Worm (Caenorhabditis elegans): ENCODE measurements around the gene trpp-12.

Gene trpp-12

ce11 chrX:2370655-2371054 is 38.8 kb upstream of the trpp-12 start:
- TF ChIP-seq blmp-1 (tag; optimal IDR thresholded peaks at IDR 0.05; ENCODE audit: insufficient read depth) (no peak), ZK546.5 (tag; optimal IDR thresholded peaks at IDR 0.05) (no peak), nhr-10 (tag; optimal IDR thresholded peaks at IDR 0.05) (no peak), fos-1 (tag; optimal IDR thresholded peaks at IDR 0.05) (peak; percentile 77), crh-2 (tag; optimal IDR thresholded peaks at IDR 0.05) (peak; percentile 61)

DNA sequence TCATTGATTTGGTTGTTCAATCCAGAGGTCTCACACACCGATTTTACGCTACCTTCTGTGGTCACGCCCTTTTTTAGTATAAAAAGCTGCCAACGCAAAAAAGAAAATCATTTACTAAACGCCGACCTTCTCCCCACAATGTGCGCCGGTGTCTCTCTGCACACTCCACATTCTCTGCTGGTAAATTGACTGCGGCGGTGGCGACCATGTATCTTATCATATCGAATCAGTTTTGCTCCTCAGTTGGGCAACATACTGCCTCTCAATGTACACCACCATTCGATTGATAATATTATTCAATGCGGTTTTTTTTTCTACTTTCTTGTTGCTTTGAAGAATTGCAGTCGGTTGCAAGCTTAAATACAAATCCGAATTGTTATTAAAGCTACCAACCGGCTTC is 37.4 kb upstream of the trpp-12 start:
- no peak for TF ChIP-seq unc-62 (GFP tag; optimal IDR thresholded peaks at IDR 0.05)
- no peak for TF ChIP-seq nhr-25 (tag; optimal IDR thresholded peaks at IDR 0.05)
- TF ChIP-seq C34F6.9 (tag; optimal IDR thresholded peaks at IDR 0.05), result no peak
- TF ChIP-seq nhr-6 (tag; optimal IDR thresholded peaks at IDR 0.05), result no peak
- no peak for TF ChIP-seq ama-1 (optimal IDR thresholded peaks at IDR 0.05)
- peak; percentile 45 for TF ChIP-seq fos-1 (tag; optimal IDR thresholded peaks at IDR 0.05)
- TF ChIP-seq nhr-12 (tag; optimal IDR thresholded peaks at IDR 0.05), result no peak
- no peak for TF ChIP-seq ceh-82 (tag; optimal IDR thresholded peaks at IDR 0.05)
- no peak for TF ChIP-seq snpc-4 (tag; optimal IDR thresholded peaks at IDR 0.05)
- no peak for TF ChIP-seq unc-39 (tag; optimal IDR thresholded peaks at IDR 0.05)
- no peak for TF ChIP-seq ztf-1 (GFP tag; conservative IDR thresholded peaks at IDR 0.05)
- TF ChIP-seq lin-39 (tag; optimal IDR thresholded peaks at IDR 0.05), result no peak
- TF ChIP-seq crh-2 (tag; optimal IDR thresholded peaks at IDR 0.05), result peak; percentile 7
- no peak for TF ChIP-seq elt-1 (tag; optimal IDR thresholded peaks at IDR 0.05)
- peak; percentile 10 for TF ChIP-seq gmeb-1 (tag; optimal IDR thresholded peaks at IDR 0.05)
- no peak for TF ChIP-seq Y55F3AM.14 (GFP tag; optimal IDR thresholded peaks at IDR 0.05)
- peak; percentile 17 for TF ChIP-seq nhr-129 (tag; optimal IDR thresholded peaks at IDR 0.05)

DNA sequence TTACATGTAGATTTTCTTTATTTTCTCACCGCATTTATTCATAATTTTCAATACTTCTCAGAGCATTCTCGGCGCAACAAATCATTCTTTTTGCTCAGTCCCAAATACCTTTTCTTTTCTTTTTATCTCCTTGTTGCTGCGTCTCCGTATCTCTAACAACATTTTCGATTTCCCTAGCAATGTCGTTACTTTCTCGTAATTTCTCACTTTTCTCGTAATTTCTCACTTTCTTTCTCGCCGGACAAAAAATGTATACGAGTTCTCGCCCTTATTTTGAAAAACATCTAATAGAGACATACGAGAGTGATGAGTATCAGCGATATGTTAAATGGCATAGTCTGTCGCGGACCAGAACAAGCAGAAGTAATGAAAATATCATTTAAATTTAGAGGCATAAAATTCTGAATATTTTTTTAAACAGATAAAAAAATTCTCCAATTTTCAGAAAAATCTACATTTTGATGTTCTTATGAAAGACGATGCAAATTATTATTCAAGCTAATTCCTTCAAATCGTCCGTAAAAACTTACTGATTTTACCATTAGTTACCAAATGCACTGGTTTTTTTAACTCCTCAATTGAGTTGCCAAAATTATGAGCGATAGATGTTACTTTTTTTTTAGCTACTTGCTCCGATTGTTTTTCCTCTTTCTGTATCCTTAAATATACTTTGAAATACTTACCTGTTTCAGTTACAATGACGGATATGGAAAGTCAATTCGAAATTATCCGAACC is 34.0 kb upstream of the trpp-12 start, which contains the start of gene F47G3.3:
Gene F47G3.3, plus strand, starts transcription at position 686 of the 736 bp plus-strand sequence.
- no peak for TF ChIP-seq mbf-1 (tag; optimal IDR thresholded peaks at IDR 0.05)
- peak; percentile 48 for TF ChIP-seq blmp-1 (tag; optimal IDR thresholded peaks at IDR 0.05; ENCODE audit: insufficient read depth)

- no peak for TF ChIP-seq skn-1 (tag; optimal IDR thresholded peaks at IDR 0.05)
- no peak for TF ChIP-seq R02D3.7 (tag; optimal IDR thresholded peaks at IDR 0.05)
- TF ChIP-seq nhr-25 (tag; optimal IDR thresholded peaks at IDR 0.05), result peak; percentile 9
- peak; percentile 43 for TF ChIP-seq nhr-129 (tag; optimal IDR thresholded peaks at IDR 0.05)
- no peak for TF ChIP-seq C34F6.9 (tag; optimal IDR thresholded peaks at IDR 0.05)
- no peak for TF ChIP-seq lin-11 (tag; optimal IDR thresholded peaks at IDR 0.05)
Measured at ce11 chrX:2380818-2381217, 28.7 kb upstream of the trpp-12 start.

DNA sequence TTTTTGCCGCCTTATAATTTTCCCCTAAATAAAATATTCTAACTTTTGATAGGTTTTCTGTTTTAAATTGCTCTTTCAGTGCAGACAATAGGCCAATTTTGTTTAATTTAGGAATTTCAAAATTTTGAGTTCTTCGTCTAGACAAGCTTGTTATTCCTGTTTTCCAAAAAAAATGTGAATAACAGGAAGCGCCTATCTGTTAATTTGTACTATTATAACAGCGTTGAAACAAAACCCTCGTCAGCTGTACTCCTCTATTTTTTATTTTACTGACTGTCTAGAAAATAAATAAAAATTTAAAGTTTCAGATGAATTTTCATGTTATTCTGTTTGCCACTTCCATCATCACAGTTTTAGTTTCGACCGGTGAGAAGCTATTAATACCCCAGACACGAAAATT is 28.2 kb upstream of the trpp-12 start, which contains the start of gene F47G3.4:
Gene F47G3.4, plus strand, starts transcription at position 301 of the 400 bp plus-strand sequence.
- no peak for TF ChIP-seq sma-3 (GFP tag; optimal IDR thresholded peaks at IDR 0.05)
- no peak for TF ChIP-seq zag-1 (tag; optimal IDR thresholded peaks at IDR 0.05)
- no peak for TF ChIP-seq nhr-11 (tag; optimal IDR thresholded peaks at IDR 0.05)
- no peak for TF ChIP-seq gmeb-1 (tag; optimal IDR thresholded peaks at IDR 0.05)
- TF ChIP-seq ztf-11 (tag; optimal IDR thresholded peaks at IDR 0.05), result no peak
- no peak for TF ChIP-seq lin-13 (GFP tag; optimal IDR thresholded peaks at IDR 0.05)
- no peak for TF ChIP-seq nhr-77 (tag; optimal IDR thresholded peaks at IDR 0.05)

DNA sequence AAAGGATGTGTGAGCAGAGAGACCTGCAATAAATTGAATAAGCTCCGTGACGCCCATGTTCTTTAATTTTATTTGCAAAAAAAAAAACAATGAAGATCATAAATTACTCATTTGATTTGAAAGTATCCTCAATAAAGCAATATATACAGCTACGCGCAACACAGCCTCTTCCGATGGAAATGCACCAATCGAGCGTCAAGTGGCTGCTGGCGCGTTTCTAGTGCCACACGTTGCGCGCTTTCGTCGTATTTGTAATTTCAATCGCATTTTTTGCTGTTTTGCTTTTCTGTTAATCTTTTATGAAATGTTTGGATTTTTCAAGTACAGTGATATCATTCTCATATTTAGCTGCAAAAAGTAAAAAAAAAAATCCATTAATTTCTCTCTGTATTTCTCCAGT is 27.3 kb upstream of the trpp-12 start:
- TF ChIP-seq gmeb-1 (tag; optimal IDR thresholded peaks at IDR 0.05), result peak; percentile 56
- no peak for TF ChIP-seq egl-27 (tag; optimal IDR thresholded peaks at IDR 0.05)
- TF ChIP-seq sem-4 (tag; optimal IDR thresholded peaks at IDR 0.05), result peak; percentile 35
- TF ChIP-seq nhr-25 (tag; optimal IDR thresholded peaks at IDR 0.05), result peak; percentile 50
- peak; percentile 30 to 79 for TF ChIP-seq lsy-2 (tag; optimal IDR thresholded peaks at IDR 0.05)
- TF ChIP-seq nhr-10 (tag; optimal IDR thresholded peaks at IDR 0.05), result no peak
- TF ChIP-seq zag-1 (tag; optimal IDR thresholded peaks at IDR 0.05), result no peak
- no peak for TF ChIP-seq ZK546.5 (tag; optimal IDR thresholded peaks at IDR 0.05)
- TF ChIP-seq alr-1 (tag; optimal IDR thresholded peaks at IDR 0.05), result no peak
- TF ChIP-seq nhr-12 (tag; optimal IDR thresholded peaks at IDR 0.05), result no peak
- no peak for TF ChIP-seq mab-5 (tag; optimal IDR thresholded peaks at IDR 0.05)
- TF ChIP-seq nhr-21 (tag; optimal IDR thresholded peaks at IDR 0.05), result peak; percentile 50
- TF ChIP-seq elt-3 (tag; optimal IDR thresholded peaks at IDR 0.05), result no peak
- TF ChIP-seq aly-2 (tag; optimal IDR thresholded peaks at IDR 0.05), result no peak
- TF ChIP-seq lin-39 (tag; optimal IDR thresholded peaks at IDR 0.05), result no peak
- TF ChIP-seq ztf-1 (GFP tag; conservative IDR thresholded peaks at IDR 0.05), result no peak
- no peak for TF ChIP-seq blmp-1 (tag; optimal IDR thresholded peaks at IDR 0.05; ENCODE audit: insufficient read depth)
- TF ChIP-seq lin-11 (tag; optimal IDR thresholded peaks at IDR 0.05), result peak; percentile 17
- no peak for TF ChIP-seq ama-1 (optimal IDR thresholded peaks at IDR 0.05)
- TF ChIP-seq nhr-23 (tag; optimal IDR thresholded peaks at IDR 0.05), result no peak
- no peak for TF ChIP-seq nhr-237 (tag; optimal IDR thresholded peaks at IDR 0.05)
- TF ChIP-seq nhr-77 (tag; optimal IDR thresholded peaks at IDR 0.05), result no peak
- TF ChIP-seq crh-2 (tag; optimal IDR thresholded peaks at IDR 0.05), result peak; percentile 60
- no peak for TF ChIP-seq fos-1 (tag; optimal IDR thresholded peaks at IDR 0.05)
- peak; percentile 57 for TF ChIP-seq C34F6.9 (tag; optimal IDR thresholded peaks at IDR 0.05)
- no peak for TF ChIP-seq dmd-4 (tag; optimal IDR thresholded peaks at IDR 0.05)
- TF ChIP-seq snpc-4 (tag; optimal IDR thresholded peaks at IDR 0.05), result no peak
- no peak for TF ChIP-seq mbf-1 (tag; optimal IDR thresholded peaks at IDR 0.05)
- TF ChIP-seq lin-13 (GFP tag; optimal IDR thresholded peaks at IDR 0.05), result peak; percentile 24

All from whole organism, L2 larva.